Worm (Caenorhabditis elegans) whole organism, L3 larva: ENCODE results near the gene srw-145.

Experiments
- fkh-10 ChIP-seq: sonication (generic microtip); optimal IDR thresholded peaks from 2 replicates; lab custom pipeline; 2017; ENCODE audit warnings: missing biosample characterization, missing genetic modification reagents, missing genetic modification characterization
- lin-15B ChIP-seq: fragments of 150-350 bp; optimal IDR thresholded peaks from 2 replicates; lab custom pipeline; 2014; ENCODE audit warnings: missing biosample characterization, missing genetic modification characterization
- nhr-11 ChIP-seq: fragments of 150-350 bp; optimal IDR thresholded peaks from 2 replicates; lab custom pipeline; 2014; ENCODE audit warnings: missing biosample characterization, missing genetic modification characterization
- pqm-1 ChIP-seq: fragments of 150-350 bp; optimal IDR thresholded peaks from 2 replicates; lab custom pipeline; 2017; ENCODE audit warnings: missing biosample characterization, missing genetic modification characterization, inconsistent platforms
- snpc-4 ChIP-seq: fragments of 150-350 bp; optimal IDR thresholded peaks from 2 replicates; lab custom pipeline; 2014; ENCODE audit warnings: missing biosample characterization, missing genetic modification characterization

ce11 chrV:13923851-13924250, 13.1 kb upstream of the srw-145 start, which contains the start of gene srxa-11:
- TF ChIP-seq fkh-10 (GFP tag; lab: Kevin White, UChicago) (no peak), pqm-1 (no peak), snpc-4 (tag; lab: Kevin White, UChicago) (no peak), nhr-11 (no peak), lin-15B (no peak)
